Fruit fly (Drosophila melanogaster): ENCODE results near the gene Gyc76C.
A peak's percentile ranks its signal among the peaks of the same experiment; 100 is the strongest.
"Not testable (repeated sequence)": the region's sequence is repeated elsewhere in the genome, so short reads cannot be mapped to it uniquely, and the experiment has no call there.

Gene Gyc76C

dm6 chr3L:19777279-19777960, 15.9 kb downstream of the Gyc76C start (continued):
- TF ChIP-seq CG11560 (tag; IDR thresholded peaks at IDR 0.05) (no peak), Ssrp (tag; optimal IDR thresholded peaks at IDR 0.05) (no peak), CG17612 (GFP tag; IDR thresholded peaks at IDR 0.05) (no peak), repo (GFP tag; optimal IDR thresholded peaks at IDR 0.05) (no peak), CG2889 (GFP tag; IDR thresholded peaks at IDR 0.05) (no peak), chinmo (GFP tag; IDR thresholded peaks at IDR 0.05; ENCODE audit: partially characterized antibody) (0 out of 4 replicates have a peak, but pooled peaks have one; percentile 31), CG15514 (GFP tag; optimal IDR thresholded peaks at IDR 0.05) (peak; percentile 2), Abd-B (GFP tag; optimal IDR thresholded peaks at IDR 0.05) (no peak), H15 (GFP tag; IDR thresholded peaks at IDR 0.05) (no peak), CG13424 (tag; optimal IDR thresholded peaks at IDR 0.05) (no peak), CG9727 (GFP tag; optimal IDR thresholded peaks at IDR 0.05) (no peak), CG17829 (tag; optimal IDR thresholded peaks at IDR 0.05) (no peak), vfl (GFP tag; optimal IDR thresholded peaks at IDR 0.05) (no peak), CG11504 (tag; optimal IDR thresholded peaks at IDR 0.05) (no peak)

- not testable (repeated sequence) for TF ChIP-seq zen (tag; optimal IDR thresholded peaks at IDR 0.05); sna (GFP tag; IDR thresholded peaks at IDR 0.05; ENCODE audit: partially characterized antibody); pnt (GFP tag; optimal IDR thresholded peaks at IDR 0.05)
Observed at dm6 chr3L:19760109-19760508, 33.3 kb downstream of the Gyc76C start, which contains the start of gene Vtld. TSS of gene Vtld (plus strand) at chr3L:19760409.

DNA sequence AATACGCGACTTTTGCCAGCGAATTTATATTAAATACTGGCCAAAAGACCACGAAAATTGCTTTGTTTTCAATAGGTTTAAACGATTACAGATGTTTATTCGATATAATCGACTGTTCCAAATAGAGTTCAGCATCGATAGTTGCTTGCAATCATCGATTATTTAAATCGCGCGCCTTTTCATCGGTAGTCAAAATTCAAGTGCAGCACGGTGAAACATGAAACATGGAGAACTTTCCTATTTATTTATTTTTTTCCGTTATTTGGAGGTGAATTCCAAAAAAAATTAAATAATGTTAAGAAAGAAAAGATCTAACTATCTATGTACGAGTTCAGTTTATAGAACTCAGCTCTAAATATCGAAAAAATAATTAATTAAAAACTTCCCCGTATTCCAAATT, 43.7 kb downstream of the Gyc76C start, which contains the start of gene CG42638:
Gene CG42638 (minus strand): TSS at position 101 of the 400 bp plus-strand sequence.
- not testable (repeated sequence) for TF ChIP-seq CG2116, CG34376, CG6813 (GFP tag; optimal IDR thresholded peaks at IDR 0.05)

dm6 chr3L:19728694-19729093, 64.7 kb downstream of the Gyc76C start, which contains the start of gene CG42529:
TSS of gene CG42529 (plus strand) at chr3L:19728994.
- TF ChIP-seq Gug (GFP tag; IDR thresholded peaks at IDR 0.05); tup (GFP tag; optimal IDR thresholded peaks at IDR 0.05); CG4820 (GFP tag; optimal IDR thresholded peaks at IDR 0.05): not testable (repeated sequence)

DNA sequence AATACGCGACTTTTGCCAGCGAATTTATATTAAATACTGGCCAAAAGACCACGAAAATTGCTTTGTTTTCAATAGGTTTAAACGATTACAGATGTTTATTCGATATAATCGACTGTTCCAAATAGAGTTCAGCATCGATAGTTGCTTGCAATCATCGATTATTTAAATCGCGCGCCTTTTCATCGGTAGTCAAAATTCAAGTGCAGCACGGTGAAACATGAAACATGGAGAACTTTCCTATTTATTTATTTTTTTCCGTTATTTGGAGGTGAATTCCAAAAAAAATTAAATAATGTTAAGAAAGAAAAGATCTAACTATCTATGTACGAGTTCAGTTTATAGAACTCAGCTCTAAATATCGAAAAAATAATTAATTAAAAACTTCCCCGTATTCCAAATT, 75.1 kb downstream of the Gyc76C start, which contains the start of gene Trpml:
Gene Trpml (minus strand): TSS at position 101 of the 400 bp plus-strand sequence.
- not testable (repeated sequence) for TF ChIP-seq gcm (GFP tag; optimal IDR thresholded peaks at IDR 0.05); D (optimal IDR thresholded peaks at IDR 0.05); D (GFP tag; optimal IDR thresholded peaks at IDR 0.05); nau (GFP tag; optimal IDR thresholded peaks at IDR 0.05)

DNA sequence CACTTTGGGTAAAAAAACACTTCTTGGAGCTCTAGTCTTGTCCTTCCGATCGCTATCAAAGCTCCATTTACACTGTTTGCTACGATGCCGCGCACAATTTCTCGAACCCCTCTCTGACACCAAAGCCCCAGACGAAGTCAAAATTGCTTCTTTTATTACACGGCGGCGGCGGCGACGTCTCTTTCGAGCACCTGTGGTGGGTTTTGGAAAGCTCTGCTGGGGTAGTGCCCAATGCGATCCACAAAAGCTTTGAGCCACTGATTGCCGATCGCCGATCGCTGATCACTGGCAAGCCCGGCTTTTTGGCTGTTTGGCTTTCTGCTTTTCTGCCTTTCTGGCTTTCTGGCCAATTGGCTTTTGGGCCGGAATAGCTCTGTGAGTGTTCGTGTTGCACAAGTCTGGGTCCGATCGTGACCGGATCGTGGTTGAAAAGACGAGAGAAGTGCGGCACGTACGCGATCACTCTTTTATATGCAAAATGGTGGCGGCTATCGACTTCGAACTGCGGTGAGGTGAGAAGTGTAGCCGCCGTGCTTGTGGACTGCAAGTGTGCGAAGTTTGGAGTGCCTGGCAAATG, 85.7 kb downstream of the Gyc76C start, which contains the start of gene serp:
Gene serp (minus strand): TSS at position 446 of the 577 bp plus-strand sequence.
- peak; percentile 73 for TF ChIP-seq Med (GFP tag)
- no peak for TF ChIP-seq row (GFP tag; IDR thresholded peaks at IDR 0.05)
- TF ChIP-seq Scr (GFP tag; IDR thresholded peaks at IDR 0.05; ENCODE audit: partially characterized antibody): no peak
- TF ChIP-seq Deaf1 (tag; optimal IDR thresholded peaks at IDR 0.05): peak; percentile 71
- TF ChIP-seq CG12769 (tag; optimal IDR thresholded peaks at IDR 0.05): peak; percentile 58
- peak; percentile 76 for TF ChIP-seq kni (GFP tag; optimal IDR thresholded peaks at IDR 0.05)
- no peak for TF ChIP-seq CG34224 (GFP tag; IDR thresholded peaks at IDR 0.05; ENCODE audit: partially characterized antibody)
- 0 out of 2 replicates have a peak, but pooled peaks have one; percentile 14 for TF ChIP-seq CG4404 (GFP tag; IDR thresholded peaks at IDR 0.05)
- no peak for TF ChIP-seq CG7745 (tag; optimal IDR thresholded peaks at IDR 0.05)
- no peak for TF ChIP-seq zf30C (GFP tag; optimal IDR thresholded peaks at IDR 0.05)
- no peak for TF ChIP-seq hth (optimal IDR thresholded peaks at IDR 0.05)
- TF ChIP-seq ara (GFP tag; IDR thresholded peaks at IDR 0.05): no peak
- peak; percentile 66; the same call in 1 of the 3 replicates for TF ChIP-seq CG6175 (GFP tag; IDR thresholded peaks at IDR 0.05)
